Fruit fly (Drosophila melanogaster): ENCODE data around the gene CG42710.
A peak's percentile ranks its signal among the peaks of the same experiment; 100 is the strongest.

Gene CG42710

DNA sequence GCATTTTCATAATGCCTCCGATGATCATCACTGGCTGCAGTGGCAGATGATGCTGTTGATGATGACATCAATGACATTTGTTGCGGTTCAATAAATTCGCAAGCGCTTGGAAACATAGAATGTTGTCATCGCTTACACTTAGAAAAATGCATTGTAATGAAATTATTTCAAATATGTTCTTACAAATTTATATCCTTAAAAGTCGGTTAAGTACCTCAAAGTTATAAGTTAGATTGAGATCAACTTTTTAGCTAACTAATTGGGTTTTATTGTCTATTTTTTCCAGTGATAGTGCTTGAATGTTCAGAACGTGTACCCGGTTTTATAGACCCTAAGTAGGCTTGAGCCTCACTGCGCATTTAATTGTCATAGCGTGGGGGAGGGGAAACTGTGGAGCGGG lies 19.5 kb downstream of the CG42710 start:
- TF ChIP-seq Abd-B (GFP tag; optimal IDR thresholded peaks at IDR 0.05) (no peak), h (GFP tag; optimal IDR thresholded peaks at IDR 0.05) (no peak), tai (GFP tag; optimal IDR thresholded peaks at IDR 0.05) (no peak), CG9705 (GFP tag; optimal IDR thresholded peaks at IDR 0.05) (no peak), sv (GFP tag; optimal IDR thresholded peaks at IDR 0.05) (no peak), ey (GFP tag; optimal IDR thresholded peaks at IDR 0.05) (no peak), Sp1 (GFP tag; optimal IDR thresholded peaks at IDR 0.05) (no peak), GATAd (GFP tag; optimal IDR thresholded peaks at IDR 0.05) (no peak), psq (GFP tag; optimal IDR thresholded peaks at IDR 0.05) (no peak), dsf (GFP tag; optimal IDR thresholded peaks at IDR 0.05; ENCODE audit: borderline replicate concordance) (no peak), CG32264 (GFP tag; optimal IDR thresholded peaks at IDR 0.05) (no peak), woc (GFP tag; optimal IDR thresholded peaks at IDR 0.05) (no peak)

DNA sequence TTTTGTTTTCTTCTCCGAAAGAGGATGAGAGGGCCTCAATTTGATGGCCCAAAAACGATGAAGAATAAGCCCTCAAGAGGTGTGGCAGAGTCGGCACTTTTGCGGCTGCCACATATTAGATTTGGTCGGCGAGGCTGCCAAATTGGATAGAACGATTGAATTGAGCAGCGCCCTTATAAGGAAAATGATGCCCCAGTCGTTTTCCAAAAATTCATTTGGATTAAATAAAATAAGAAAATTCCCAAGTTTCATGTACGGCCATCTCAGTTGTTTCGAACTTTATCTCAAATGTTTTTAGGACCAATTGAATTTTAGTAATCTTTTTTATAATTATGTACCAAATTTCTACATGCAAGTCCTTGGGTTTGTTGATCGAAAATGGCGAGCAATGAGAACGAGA lies 30.3 kb downstream of the CG42710 start, which contains the start of the genes CG45307 and CG12438:
CG45307 (minus strand) TSS at position 101 of the 400 bp plus-strand sequence.
CG12438 (plus strand) TSS at position 264 of the 400 bp plus-strand sequence.
- no peak for TF ChIP-seq CG32264 (GFP tag; optimal IDR thresholded peaks at IDR 0.05)
- no peak for TF ChIP-seq GATAd (GFP tag; optimal IDR thresholded peaks at IDR 0.05)
- no peak for TF ChIP-seq pan (optimal IDR thresholded peaks at IDR 0.05)
- TF ChIP-seq lola (GFP tag; optimal IDR thresholded peaks at IDR 0.05) = no peak
- no peak for TF ChIP-seq psq (GFP tag; optimal IDR thresholded peaks at IDR 0.05)
- no peak for TF ChIP-seq rgr (GFP tag; optimal IDR thresholded peaks at IDR 0.05)
- TF ChIP-seq br (GFP tag; optimal IDR thresholded peaks at IDR 0.05) = no peak
- TF ChIP-seq Mio (GFP tag; optimal IDR thresholded peaks at IDR 0.05) = no peak
- no peak for TF ChIP-seq ey (GFP tag; optimal IDR thresholded peaks at IDR 0.05)

DNA sequence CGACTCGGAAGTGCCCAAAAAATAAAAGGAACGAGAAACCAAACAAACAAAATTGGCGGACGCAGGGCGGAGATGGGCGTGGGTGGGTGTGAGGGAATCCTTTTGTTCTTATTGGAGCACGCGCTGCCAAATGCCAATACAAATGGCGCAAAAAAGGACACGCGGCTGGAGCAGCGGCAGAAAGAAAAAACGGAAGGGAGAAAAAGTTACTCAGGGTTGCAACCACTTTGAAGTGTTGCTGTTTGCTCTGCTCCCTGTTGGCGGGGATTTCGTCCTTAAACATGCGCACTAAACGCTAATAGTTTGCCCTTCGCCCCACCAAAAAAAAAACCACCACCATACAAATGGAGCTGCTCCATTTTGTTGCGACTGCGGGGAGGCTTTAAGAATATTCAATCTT lies 34.8 kb downstream of the CG42710 start:
- TF ChIP-seq sv (GFP tag; optimal IDR thresholded peaks at IDR 0.05) = no peak
- TF ChIP-seq sage (GFP tag; optimal IDR thresholded peaks at IDR 0.05) = no peak
- TF ChIP-seq Hnf4 (GFP tag; optimal IDR thresholded peaks at IDR 0.05) = no peak
- TF ChIP-seq ey (GFP tag; optimal IDR thresholded peaks at IDR 0.05) = no peak
- TF ChIP-seq Sp1 (GFP tag; optimal IDR thresholded peaks at IDR 0.05) = no peak
- TF ChIP-seq Dfd (GFP tag; optimal IDR thresholded peaks at IDR 0.05) = no peak
- TF ChIP-seq OdsH (GFP tag; optimal IDR thresholded peaks at IDR 0.05) = no peak
- no peak for TF ChIP-seq Hr83 (GFP tag; optimal IDR thresholded peaks at IDR 0.05; ENCODE audit: poor library complexity, severe bottlenecking)
- TF ChIP-seq Rel (GFP tag; optimal IDR thresholded peaks at IDR 0.05) = no peak
- TF ChIP-seq Rel (tag; optimal IDR thresholded peaks at IDR 0.05) = no peak
- no peak for TF ChIP-seq dsf (GFP tag; optimal IDR thresholded peaks at IDR 0.05; ENCODE audit: borderline replicate concordance)
- TF ChIP-seq h (GFP tag; optimal IDR thresholded peaks at IDR 0.05) = no peak
- no peak for TF ChIP-seq psq (GFP tag; optimal IDR thresholded peaks at IDR 0.05)
- no peak for TF ChIP-seq foxo (GFP tag; optimal IDR thresholded peaks at IDR 0.05)
- TF ChIP-seq woc (GFP tag; optimal IDR thresholded peaks at IDR 0.05) = no peak
- TF ChIP-seq tai (GFP tag; optimal IDR thresholded peaks at IDR 0.05) = no peak
- no peak for TF ChIP-seq Abd-B (GFP tag; optimal IDR thresholded peaks at IDR 0.05)
- no peak for TF ChIP-seq dmrt93B (GFP tag; optimal IDR thresholded peaks at IDR 0.05)

DNA sequence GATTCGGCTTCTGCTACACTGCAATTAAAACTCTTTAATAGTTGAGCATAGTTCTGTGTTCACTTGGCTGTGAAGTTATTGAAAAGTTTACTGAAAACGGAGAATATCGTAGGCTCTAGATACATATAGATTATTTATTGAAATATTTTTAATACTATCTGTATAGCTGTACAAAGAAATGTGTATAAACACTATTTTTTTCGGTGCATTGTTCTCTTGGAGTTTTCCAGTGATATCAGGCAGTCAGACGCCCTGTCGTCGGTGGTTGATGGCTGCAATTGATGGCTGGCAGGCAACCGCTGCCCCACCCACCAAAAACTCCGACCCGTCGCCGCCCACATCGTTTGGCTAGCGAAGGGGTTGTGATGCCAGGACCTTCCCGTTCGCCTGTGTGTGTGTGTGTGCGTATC lies 35.9 kb downstream of the CG42710 start:
- TF ChIP-seq foxo (GFP tag; optimal IDR thresholded peaks at IDR 0.05) = peak in 1 of 2 experiments; percentile 62
- peak; percentile 22 for TF ChIP-seq woc (GFP tag; optimal IDR thresholded peaks at IDR 0.05)
- peak; percentile 53 for TF ChIP-seq h (GFP tag; optimal IDR thresholded peaks at IDR 0.05)
- no peak for TF ChIP-seq Hr83 (GFP tag; optimal IDR thresholded peaks at IDR 0.05; ENCODE audit: poor library complexity, severe bottlenecking)
- no peak for TF ChIP-seq br (GFP tag; optimal IDR thresholded peaks at IDR 0.05)
- no peak for TF ChIP-seq Abd-B (GFP tag; optimal IDR thresholded peaks at IDR 0.05)
- TF ChIP-seq rgr (GFP tag; optimal IDR thresholded peaks at IDR 0.05) = peak; percentile 19
- peak; percentile 30 for TF ChIP-seq OdsH (GFP tag; optimal IDR thresholded peaks at IDR 0.05)
- peak; percentile 20 for TF ChIP-seq psq (GFP tag; optimal IDR thresholded peaks at IDR 0.05)
- no peak for TF ChIP-seq CG9705 (GFP tag; optimal IDR thresholded peaks at IDR 0.05)
- peak; percentile 42 for TF ChIP-seq Sp1 (GFP tag; optimal IDR thresholded peaks at IDR 0.05)
- TF ChIP-seq CrebA (GFP tag; optimal IDR thresholded peaks at IDR 0.05; ENCODE audit: borderline replicate concordance) = no peak

DNA sequence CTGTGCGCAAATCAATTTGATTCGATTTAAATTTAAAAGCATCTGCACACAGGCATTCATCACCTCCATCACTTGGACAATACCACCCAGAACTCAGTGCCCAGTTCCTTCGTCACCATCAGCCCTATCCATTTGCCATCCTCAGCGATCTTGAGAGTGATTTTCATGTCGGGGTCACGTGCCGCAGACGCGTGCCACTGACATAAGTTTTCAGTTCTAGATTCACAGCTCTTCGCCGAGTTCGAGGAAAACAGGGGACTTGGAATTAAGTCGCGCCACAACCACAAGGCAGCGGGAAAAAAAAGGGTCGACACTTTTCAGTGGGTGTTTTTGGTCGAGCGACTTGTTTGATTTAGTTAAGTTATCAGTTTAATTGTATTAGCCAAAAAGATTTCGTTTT lies 39.2 kb downstream of the CG42710 start:
- TF ChIP-seq usp (GFP tag; optimal IDR thresholded peaks at IDR 0.05) (no peak), dl (GFP tag; optimal IDR thresholded peaks at IDR 0.05; ENCODE audit: insufficient read depth in 1 of 2, partially characterized antibody in 2 of 2) (no peak), ey (GFP tag; optimal IDR thresholded peaks at IDR 0.05) (no peak), CrebA (GFP tag; optimal IDR thresholded peaks at IDR 0.05; ENCODE audit: borderline replicate concordance) (no peak), Jra (GFP tag; optimal IDR thresholded peaks at IDR 0.05) (no peak), Abd-B (GFP tag; optimal IDR thresholded peaks at IDR 0.05) (no peak), Myc (optimal IDR thresholded peaks at IDR 0.05) (no peak), foxo (GFP tag; optimal IDR thresholded peaks at IDR 0.05) (no peak), woc (GFP tag; optimal IDR thresholded peaks at IDR 0.05) (no peak), br (GFP tag; optimal IDR thresholded peaks at IDR 0.05) (no peak), pan (optimal IDR thresholded peaks at IDR 0.05) (no peak)

Measured in whole organism, wandering third instar larva.